ENCODE assay signal across 1 fruit fly cellular context in genomic region chr2L:1944473-1945110, dm6.
A peak's percentile ranks its signal among the peaks of the same experiment; 100 is the strongest.
TF ChIP-seq lines count a peak whose summit lies in the region.

No protein-coding gene starts in this region.

TF ChIP-seq in whole organism, embryonic, 481 proteins besides CTCF, POLR2A, EP300 and RAD21 (continued from another document):
- TF ChIP-seq seq (GFP tag; IDR thresholded peaks at IDR 0.05; lab: Robert Waterston, UW) = peak; percentile 75; the same call in 1 of the 2 replicates
- no peak for TF ChIP-seq fd96Cb (tag; optimal IDR thresholded peaks at IDR 0.05; lab: Kevin White, UChicago)
- no peak for TF ChIP-seq Lhr (GFP tag; optimal IDR thresholded peaks at IDR 0.05; lab: Kevin White, UChicago)
- peak; percentile 2 for TF ChIP-seq wek (GFP tag; optimal IDR thresholded peaks at IDR 0.05; lab: Kevin White, UChicago)
- peak; percentile 19; the same call in 1 of the 2 replicates for TF ChIP-seq Adf1 (GFP tag; IDR thresholded peaks at IDR 0.05; lab: Robert Waterston, UW)
- peak; percentile 41 for TF ChIP-seq Hmr (GFP tag; optimal IDR thresholded peaks at IDR 0.05; lab: Kevin White, UChicago)
- peak; percentile 25 for TF ChIP-seq Meics (GFP tag; optimal IDR thresholded peaks at IDR 0.05; lab: Kevin White, UChicago)
- TF ChIP-seq Eip74EF (GFP tag; optimal IDR thresholded peaks at IDR 0.05; lab: Kevin White, UChicago) = no peak
- TF ChIP-seq hkb (optimal IDR thresholded peaks at IDR 0.05; lab: Kevin White, UChicago) = no peak
- TF ChIP-seq hkb (GFP tag; IDR thresholded peaks at IDR 0.05; lab: Robert Waterston, UW) = peak; percentile 60
- peak; percentile 47 for TF ChIP-seq CG1832 (GFP tag; optimal IDR thresholded peaks at IDR 0.05; lab: Kevin White, UChicago)
- TF ChIP-seq slbo (GFP tag; IDR thresholded peaks at IDR 0.05; lab: Robert Waterston, UW) = no peak
- peak; percentile 36 for TF ChIP-seq CG15514 (GFP tag; optimal IDR thresholded peaks at IDR 0.05; lab: Kevin White, UChicago)
- peak; percentile 20 for TF ChIP-seq caup (GFP tag; optimal IDR thresholded peaks at IDR 0.05; lab: Kevin White, UChicago; ENCODE audit: severe bottlenecking)
- TF ChIP-seq hbn (GFP tag; IDR thresholded peaks at IDR 0.05; lab: Robert Waterston, UW; ENCODE audit: partially characterized antibody) = no peak
- 0 out of 2 replicates have a peak, but pooled peaks have one; percentile 10 for TF ChIP-seq ranshi (GFP tag; IDR thresholded peaks at IDR 0.05; lab: Robert Waterston, UW)
- 0 out of 3 replicates have a peak, but pooled peaks have one; percentile 24 for TF ChIP-seq ci (GFP tag; IDR thresholded peaks at IDR 0.05; lab: Robert Waterston, UW)
- TF ChIP-seq CG10274 (GFP tag; optimal IDR thresholded peaks at IDR 0.05; lab: Kevin White, UChicago) = no peak
